Fruit fly (Drosophila melanogaster) whole organism, wandering third instar larva: Measurements from ENCODE around the gene CG14506.

Experiments used
- Abd-B ChIP-seq: fragments of >200 bp; optimal IDR thresholded peaks from 2 replicates; lab custom pipeline; 2017; ENCODE audit warnings: missing biosample characterization, missing genetic modification characterization
- CG32264 ChIP-seq: fragments of 200-800 bp; sonication (Bioruptor generic); optimal IDR thresholded peaks from 2 replicates; lab custom pipeline; 2016; ENCODE audit warnings: missing biosample characterization, missing genetic modification characterization
- Dfd ChIP-seq: fragments of >200 bp; optimal IDR thresholded peaks from 2 replicates; lab custom pipeline; 2017; ENCODE audit warnings: missing biosample characterization, missing genetic modification characterization
- GATAd ChIP-seq: sonication (Bioruptor generic); optimal IDR thresholded peaks from 2 replicates; lab custom pipeline; 2016; ENCODE audit warnings: missing biosample characterization, missing genetic modification characterization
- Hnf4 ChIP-seq: fragments of 200-800 bp; sonication (Bioruptor generic); optimal IDR thresholded peaks from 2 replicates; lab custom pipeline; 2016; ENCODE audit warnings: missing biosample characterization, mild to moderate bottlenecking, missing genetic modification characterization
- br ChIP-seq: fragments of 200-800 bp; sonication (Bioruptor generic); optimal IDR thresholded peaks from 2 replicates; lab custom pipeline; 2016; ENCODE audit warnings: missing biosample characterization, missing genetic modification characterization
- ey ChIP-seq: fragments of 200-800 bp; sonication (Bioruptor generic); optimal IDR thresholded peaks from 2 replicates; lab custom pipeline; 2016; ENCODE audit warnings: missing biosample characterization, missing genetic modification characterization
- fru ChIP-seq: fragments of 200-800 bp; sonication (Bioruptor generic); optimal IDR thresholded peaks from 3 replicates; lab custom pipeline; 2016; ENCODE audit warnings: missing biosample characterization, mild to moderate bottlenecking, missing genetic modification characterization
- h ChIP-seq: fragments of 200-800 bp; sonication (Bioruptor generic); optimal IDR thresholded peaks from 3 replicates; lab custom pipeline; 2016; ENCODE audit warnings: missing biosample characterization, mild to moderate bottlenecking, missing genetic modification characterization
- lola ChIP-seq: fragments of >200 bp; optimal IDR thresholded peaks from 2 replicates; lab custom pipeline; 2017; ENCODE audit warnings: missing biosample characterization, missing genetic modification characterization
- psq ChIP-seq: fragments of 200-800 bp; sonication (Bioruptor generic); optimal IDR thresholded peaks from 3 replicates; lab custom pipeline; 2017; ENCODE audit warnings: missing biosample characterization, mild to moderate bottlenecking, missing genetic modification characterization, moderate library complexity
- sv ChIP-seq: fragments of 200-800 bp; sonication (Bioruptor generic); optimal IDR thresholded peaks from 3 replicates; lab custom pipeline; 2016; ENCODE audit warnings: missing biosample characterization, missing genetic modification characterization
- woc ChIP-seq: sonication (Bioruptor generic); optimal IDR thresholded peaks from 2 replicates; lab custom pipeline; 2016; ENCODE audit warnings: missing biosample characterization, mild to moderate bottlenecking, missing genetic modification characterization

- no peak for TF ChIP-seq fru (GFP tag; lab: Kevin White, UChicago)
- TF ChIP-seq Hnf4 (GFP tag; lab: Kevin White, UChicago), result no peak
- no peak for TF ChIP-seq CG32264 (GFP tag; lab: Kevin White, UChicago)
- TF ChIP-seq sv (GFP tag; lab: Kevin White, UChicago), result no peak
- TF ChIP-seq psq, result no peak
- TF ChIP-seq ey (GFP tag; lab: Kevin White, UChicago), result no peak
- no peak for TF ChIP-seq br (GFP tag; lab: Kevin White, UChicago)
- TF ChIP-seq woc (GFP tag; lab: Kevin White, UChicago), result no peak
- no peak for TF ChIP-seq Dfd (GFP tag; lab: Kevin White, UChicago)
- no peak for TF ChIP-seq GATAd (GFP tag; lab: Kevin White, UChicago)
- no peak for TF ChIP-seq lola (GFP tag; lab: Kevin White, UChicago)
- TF ChIP-seq h (GFP tag; lab: Kevin White, UChicago), result no peak
- no peak for TF ChIP-seq Abd-B (GFP tag; lab: Kevin White, UChicago)
Observed at dm6 chr3R:29297815-29298214, 835 bp upstream of the CG14506 start.
